Fruit fly (Drosophila melanogaster) S2 (cell line): ENCODE results near the gene CG18094.

ENCODE experiments used
- CG8478 ChIP-seq: fragments of >200 bp; optimal IDR thresholded peaks from 2 replicates; lab custom pipeline; 2018
- CTCF ChIP-seq, 2 experiments: fragments of >200 bp; optimal IDR thresholded peaks; 2 replicates each; lab custom pipeline; 2018

DNA sequence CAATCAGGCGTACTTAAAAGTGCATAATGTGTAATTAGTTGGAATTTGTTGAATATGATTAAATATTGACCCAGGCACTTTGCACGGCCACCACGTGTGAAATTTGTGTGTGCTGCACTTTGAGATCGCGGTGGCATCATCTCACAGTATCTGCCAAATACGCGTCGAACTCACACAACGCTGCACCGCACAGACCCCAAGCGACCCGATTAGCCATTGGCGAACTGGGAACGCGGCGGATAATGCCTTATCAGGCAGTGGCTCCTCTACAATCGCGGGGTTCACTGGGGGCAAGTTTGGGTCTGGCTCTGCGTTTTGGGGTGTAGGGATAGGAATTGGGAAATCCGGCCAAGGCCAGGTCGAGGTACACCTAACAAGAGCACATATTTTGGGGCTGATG lies 34.9 kb upstream of the CG18094 start:
- no peak for TF ChIP-seq CG8478 (lab: Kevin White, UChicago)
- no peak for TF ChIP-seq CTCF (optimal IDR thresholded peaks at IDR 0.05; lab: Kevin White, UChicago)
